Worm (Caenorhabditis elegans) whole organism, L4 larva: ENCODE results near the gene K02E7.11.
"Not testable (repeated sequence)": the region's sequence is repeated elsewhere in the genome, so short reads cannot be mapped to it uniquely, and the experiment has no call there.

Experiments
- R02D3.7 ChIP-seq: fragments of 150-350 bp; sonication (generic microtip); optimal IDR thresholded peaks from 3 replicates; lab custom pipeline; 2014; ENCODE audit warnings: missing biosample characterization, missing genetic modification characterization
- aha-1 ChIP-seq: fragments of 150-350 bp; peaks from one replicate; lab custom pipeline; 2014; ENCODE audit warnings: missing biosample characterization, missing genetic modification characterization
- dmd-9 ChIP-seq: fragments of 200-800 bp; sonication (Bioruptor generic); IDR thresholded peaks from 2 replicates; pipeline ENCODE4 v1.3.6; 2022; ENCODE audit warnings: missing genetic modification reagents, missing genetic modification characterization, missing compliant biosample characterization
- jun-1 ChIP-seq: fragments of 150-350 bp; optimal IDR thresholded peaks from 2 replicates; lab custom pipeline; 2014; ENCODE audit warnings: missing biosample characterization, missing genetic modification reagents, missing genetic modification characterization
- mdl-1 ChIP-seq, 2 experiments: fragments of 150-350 bp in 1 of 2; sonication (generic microtip) in 1 of 2; optimal IDR thresholded peaks; 2 replicates each; lab custom pipeline; 2014 to 2017; ENCODE audit warnings: missing biosample characterization in 2 of 2, missing genetic modification characterization in 2 of 2
- nhr-237 ChIP-seq: sonication (generic microtip); optimal IDR thresholded peaks from 2 replicates; lab custom pipeline; 2017; ENCODE audit warnings: missing biosample characterization, missing genetic modification characterization
- nhr-77 ChIP-seq: fragments of 150-350 bp; optimal IDR thresholded peaks from 2 replicates; lab custom pipeline; 2014; ENCODE audit warnings: missing biosample characterization, missing genetic modification characterization
- pqm-1 ChIP-seq: sonication (generic microtip); optimal IDR thresholded peaks from 2 replicates; lab custom pipeline; 2017; ENCODE audit warnings: missing biosample characterization, missing genetic modification characterization
- skn-1 ChIP-seq: fragments of 150-350 bp; optimal IDR thresholded peaks from 2 replicates; lab custom pipeline; 2014; ENCODE audit warnings: missing biosample characterization, missing genetic modification characterization

DNA sequence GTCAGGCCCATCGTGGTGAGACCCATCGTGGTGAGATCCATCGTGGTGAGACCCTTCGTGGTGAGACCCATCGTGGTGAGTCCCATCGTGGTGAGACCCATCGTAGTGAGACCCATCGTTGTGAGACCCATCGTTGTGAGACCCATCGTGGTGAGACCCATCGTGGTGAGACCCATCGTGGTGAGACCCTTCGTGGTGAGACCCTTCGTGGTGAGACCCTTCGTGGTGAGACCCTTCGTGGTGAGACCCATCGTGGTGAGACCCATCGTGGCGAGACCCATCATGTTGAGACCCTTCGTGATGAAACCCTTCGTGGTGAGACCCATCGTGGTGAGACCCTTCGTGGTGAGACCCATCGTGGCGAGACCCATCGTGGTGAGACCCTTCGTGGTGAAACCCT is 40.9 kb downstream of the K02E7.11 start:
- not testable (repeated sequence) for TF ChIP-seq jun-1; nhr-77; R02D3.7 (tag; lab: Kevin White, UChicago); nhr-237 (tag; lab: Kevin White, UChicago); dmd-9 (GFP tag; lab: Robert Waterston, UW); skn-1; mdl-1 (tag; optimal IDR thresholded peaks at IDR 0.05; lab: Kevin White, UChicago); pqm-1 (tag; lab: Kevin White, UChicago); aha-1 (tag; lab: Kevin White, UChicago)
